Fruit fly (Drosophila melanogaster) whole organism, prepupa: ENCODE data around the gene halo.

ENCODE experiments used
- CG11762 ChIP-seq: fragments of 200-800 bp; sonication (Bioruptor generic); optimal IDR thresholded peaks from 3 replicates; lab custom pipeline; 2016; ENCODE audit warnings: missing biosample characterization, missing genetic modification characterization; ENCODE audit not compliant: insufficient read depth
- CG11902 ChIP-seq: fragments of 200-800 bp; sonication (Bioruptor generic); optimal IDR thresholded peaks from 3 replicates; lab custom pipeline; 2016; ENCODE audit warnings: missing biosample characterization, missing genetic modification characterization
- CG34406 ChIP-seq: fragments of 200-800 bp; sonication (Bioruptor generic); optimal IDR thresholded peaks from 3 replicates; lab custom pipeline; 2016; ENCODE audit warnings: missing biosample characterization, missing genetic modification characterization
- CG4318 ChIP-seq: fragments of 200-800 bp; sonication (Bioruptor generic); optimal IDR thresholded peaks from 3 replicates; lab custom pipeline; 2017; ENCODE audit warnings: missing biosample characterization, mild to moderate bottlenecking, missing genetic modification characterization
- CG6163 ChIP-seq: fragments of 200-800 bp; sonication (Bioruptor generic); IDR thresholded peaks from 3 replicates; pipeline ENCODE4 v1.3.6; 2022; ENCODE audit warnings: missing biosample characterization, missing genetic modification characterization
- CG6854 ChIP-seq: fragments of 200-800 bp; sonication (Bioruptor generic); optimal IDR thresholded peaks from 2 replicates; lab custom pipeline; 2017; ENCODE audit warnings: missing biosample characterization, mild to moderate bottlenecking, missing genetic modification characterization
- Eip78C ChIP-seq: fragments of 200-800 bp; sonication (Bioruptor generic); peaks from one replicate; lab custom pipeline; 2016; ENCODE audit warnings: missing biosample characterization, missing genetic modification characterization
- Ets96B ChIP-seq: fragments of 200-800 bp; optimal IDR thresholded peaks from 2 replicates; lab custom pipeline; 2019; ENCODE audit warnings: missing biosample characterization, mild to moderate bottlenecking, missing genetic modification characterization, moderate library complexity
- Gug ChIP-seq: fragments of 200-800 bp; sonication (Bioruptor generic); IDR thresholded peaks from 2 replicates; pipeline ENCODE4 v1.3.6; 2022; ENCODE audit warnings: missing biosample characterization, missing genetic modification characterization
- Hr39 ChIP-seq: fragments of 200-800 bp; sonication (Bioruptor generic); optimal IDR thresholded peaks from 2 replicates; lab custom pipeline; 2016; ENCODE audit warnings: missing biosample characterization, missing genetic modification characterization
- Lpt ChIP-seq: fragments of 200-800 bp; sonication (Bioruptor generic); optimal IDR thresholded peaks from 3 replicates; lab custom pipeline; 2016; ENCODE audit warnings: missing biosample characterization, missing genetic modification characterization
- OdsH ChIP-seq: fragments of 200-800 bp; sonication (Bioruptor generic); optimal IDR thresholded peaks from 3 replicates; lab custom pipeline; 2016; ENCODE audit warnings: missing biosample characterization, missing genetic modification characterization
- Smox ChIP-seq: fragments of 200-800 bp; sonication (Bioruptor generic); optimal IDR thresholded peaks from 3 replicates; lab custom pipeline; 2016; ENCODE audit warnings: missing biosample characterization, missing genetic modification characterization
- Sox14 ChIP-seq: fragments of 200-800 bp; sonication (Bioruptor generic); optimal IDR thresholded peaks from 3 replicates; lab custom pipeline; 2016; ENCODE audit warnings: missing biosample characterization, missing genetic modification characterization
- Sox15 ChIP-seq: fragments of 200-800 bp; sonication (Bioruptor generic); optimal IDR thresholded peaks from 3 replicates; lab custom pipeline; 2016; ENCODE audit warnings: missing biosample characterization, missing genetic modification characterization
- achi ChIP-seq: fragments of 200-800 bp; sonication (Bioruptor generic); optimal IDR thresholded peaks from 3 replicates; lab custom pipeline; 2016; ENCODE audit warnings: missing biosample characterization, missing genetic modification characterization
- acj6 ChIP-seq: fragments of 200-800 bp; sonication (Bioruptor generic); optimal IDR thresholded peaks from 3 replicates; lab custom pipeline; 2016; ENCODE audit warnings: missing biosample characterization, missing genetic modification characterization
- dac ChIP-seq: fragments of 200-800 bp; sonication (Bioruptor generic); optimal IDR thresholded peaks from 2 replicates; lab custom pipeline; 2017; ENCODE audit warnings: missing biosample characterization, mild to moderate bottlenecking, missing genetic modification characterization
- esn ChIP-seq: fragments of 200-800 bp; sonication (Bioruptor generic); optimal IDR thresholded peaks from 2 replicates; lab custom pipeline; 2016; ENCODE audit warnings: missing biosample characterization, mild to moderate bottlenecking, missing genetic modification characterization, moderate library complexity
- fd59A ChIP-seq: fragments of 200-800 bp; sonication (Bioruptor generic); optimal IDR thresholded peaks from 2 replicates; lab custom pipeline; 2017; ENCODE audit warnings: missing biosample characterization, mild to moderate bottlenecking, missing genetic modification characterization, missing genetic modification reagents
- fkh ChIP-seq: fragments of 200-800 bp; sonication (Bioruptor generic); optimal IDR thresholded peaks from 3 replicates; lab custom pipeline; 2017; ENCODE audit warnings: missing biosample characterization, mild to moderate bottlenecking, missing genetic modification characterization, moderate library complexity
- pdm3 ChIP-seq: fragments of 200-800 bp; sonication (Bioruptor generic); optimal IDR thresholded peaks from 3 replicates; lab custom pipeline; 2016; ENCODE audit warnings: missing biosample characterization, missing genetic modification characterization
- spab ChIP-seq: fragments of 200-800 bp; sonication (Bioruptor generic); optimal IDR thresholded peaks from 2 replicates; lab custom pipeline; 2017; ENCODE audit warnings: missing biosample characterization, mild to moderate bottlenecking, missing genetic modification characterization, missing genetic modification reagents
- ss ChIP-seq, 2 experiments: fragments of 200-800 bp; sonication (Bioruptor generic); optimal IDR thresholded peaks; 2 replicates in 1 of 2; 3 replicates in 1 of 2; lab custom pipeline; 2017 to 2018; ENCODE audit warnings: mild to moderate bottlenecking in 2 of 2, missing biosample characterization in 2 of 2, missing genetic modification characterization in 2 of 2, moderate library complexity in 1 of 2
- vri ChIP-seq: fragments of 200-800 bp; sonication (Bioruptor generic); optimal IDR thresholded peaks from 3 replicates; lab custom pipeline; 2016; ENCODE audit warnings: missing biosample characterization, mild to moderate bottlenecking, missing genetic modification characterization

halo gene

dm6 chr2L:1470772-1471171 is 47.2 kb downstream of the halo start (continued):
- peak; percentile 85 for TF ChIP-seq CG6163 (GFP tag; lab: Robert Waterston, UW)
- peak; percentile 82 for TF ChIP-seq esn (GFP tag; lab: Kevin White, UChicago)
- peak; percentile 80 for TF ChIP-seq Sox14 (GFP tag; lab: Kevin White, UChicago)
- peak; percentile 84 for TF ChIP-seq Ets96B
- peak; percentile 58 for TF ChIP-seq Sox15
- TF ChIP-seq CG6854 (GFP tag; lab: Kevin White, UChicago): peak; percentile 28
- peak; percentile 77 for TF ChIP-seq pdm3 (GFP tag; lab: Kevin White, UChicago)
- TF ChIP-seq CG4318 (GFP tag; lab: Kevin White, UChicago): no peak
- TF ChIP-seq Lpt (GFP tag; lab: Kevin White, UChicago): peak; percentile 9
- peak; percentile 75 for TF ChIP-seq Hr39
- peak; percentile 69 for TF ChIP-seq CG34406 (GFP tag; lab: Kevin White, UChicago)
- peak; percentile 57 for TF ChIP-seq vri (GFP tag; lab: Kevin White, UChicago)
- peak; percentile 58 to 80 for TF ChIP-seq ss (GFP tag; optimal IDR thresholded peaks at IDR 0.05; lab: Kevin White, UChicago)
- no peak for TF ChIP-seq fkh (GFP tag; lab: Kevin White, UChicago)
- peak; percentile 67 for TF ChIP-seq CG11762
- TF ChIP-seq acj6 (GFP tag; lab: Kevin White, UChicago): peak; percentile 75
- peak; percentile 96 for TF ChIP-seq Eip78C
- TF ChIP-seq Smox (GFP tag; lab: Kevin White, UChicago): peak; percentile 69
- TF ChIP-seq spab (GFP tag; lab: Kevin White, UChicago): peak; percentile 78
- TF ChIP-seq OdsH: peak; percentile 73

dm6 chr2L:1470009-1470408 is 47.9 kb downstream of the halo start:
- TF ChIP-seq achi (peak; percentile 11), CG11902 (GFP tag; lab: Kevin White, UChicago) (no peak), fkh (GFP tag; lab: Kevin White, UChicago) (no peak), CG6163 (GFP tag; lab: Robert Waterston, UW) (0 out of 3 replicates have a peak, but pooled peaks have one; percentile 23), Eip78C (peak; percentile 61), dac (GFP tag; lab: Kevin White, UChicago) (no peak), Gug (GFP tag; lab: Robert Waterston, UW) (no peak), fd59A (GFP tag; lab: Kevin White, UChicago) (no peak), Ets96B (peak; percentile 27)
